Fruit fly (Drosophila melanogaster) whole organism, adult: ENCODE results near the gene CG17378.

ENCODE experiments used
- CG7045 ChIP-seq: fragments of 200-800 bp; sonication (Bioruptor generic); optimal IDR thresholded peaks from 2 replicates; lab custom pipeline; 2017; ENCODE audit warnings: missing biosample characterization, mild to moderate bottlenecking, missing genetic modification characterization
- Hr96 ChIP-seq: fragments of 200-800 bp; sonication (Bioruptor generic); optimal IDR thresholded peaks from 2 replicates; lab custom pipeline; 2016; ENCODE audit warnings: missing biosample characterization, missing genetic modification characterization
- bab1 ChIP-seq: fragments of 200-800 bp; sonication (Bioruptor generic); optimal IDR thresholded peaks from 3 replicates; lab custom pipeline; 2019; ENCODE audit warnings: missing biosample characterization, mild to moderate bottlenecking, missing genetic modification characterization, moderate library complexity
- cic ChIP-seq: fragments of 200-800 bp; sonication (Bioruptor generic); optimal IDR thresholded peaks from 2 replicates; lab custom pipeline; 2017; ENCODE audit warnings: missing biosample characterization, mild to moderate bottlenecking, missing genetic modification characterization, moderate library complexity
- ovo ChIP-seq: fragments of 200-800 bp; sonication (Bioruptor generic); optimal IDR thresholded peaks from 2 replicates; lab custom pipeline; 2016; ENCODE audit warnings: missing biosample characterization, missing genetic modification characterization

DNA sequence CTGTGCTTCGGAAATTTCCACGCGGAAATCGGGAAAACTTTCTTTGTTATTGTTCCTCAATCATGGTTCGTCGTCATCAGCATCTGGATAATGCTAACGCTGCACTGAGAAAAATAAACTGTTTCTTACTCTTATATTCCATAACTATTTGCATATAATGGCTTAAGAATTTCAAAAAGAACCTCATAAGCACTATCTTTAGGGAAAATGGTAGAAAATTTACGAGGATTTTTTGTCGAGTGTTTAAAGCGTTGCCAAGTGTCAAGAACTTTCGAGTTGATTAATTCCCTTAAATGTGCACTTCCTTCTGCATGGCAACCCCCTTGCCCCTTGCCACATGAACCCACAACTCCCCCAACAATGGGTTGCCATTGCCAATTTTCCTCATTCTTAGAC, 14.1 kb downstream of the CG17378 start:
- TF ChIP-seq CG7045 (GFP tag; lab: Kevin White, UChicago) = no peak
- no peak for TF ChIP-seq Hr96
- TF ChIP-seq bab1 (GFP tag; lab: Kevin White, UChicago) = no peak
- no peak for TF ChIP-seq cic
- TF ChIP-seq ovo = no peak
